Fruit fly (Drosophila melanogaster) whole organism, embryonic: ENCODE data around the gene Cpsf5.
A peak's percentile ranks its signal among the peaks of the same experiment; 100 is the strongest.

ENCODE experiments used
- CG10147 ChIP-seq: fragments of 200-800 bp; sonication (Bioruptor generic); optimal IDR thresholded peaks from 2 replicates; lab custom pipeline; 2019; ENCODE audit warnings: missing biosample characterization, mild to moderate bottlenecking, missing genetic modification characterization, moderate library complexity
- CG10565 ChIP-seq: fragments of 200-800 bp; sonication (Bioruptor generic); optimal IDR thresholded peaks from 3 replicates; lab custom pipeline; 2016; ENCODE audit warnings: missing biosample characterization, mild to moderate bottlenecking, missing genetic modification characterization
- CG11695 ChIP-seq: fragments of 200-800 bp; sonication (Bioruptor generic); IDR thresholded peaks from 3 replicates; pipeline ENCODE4 v1.3.6; 2022; ENCODE audit warnings: missing biosample characterization, missing genetic modification characterization
- CG12071 ChIP-seq: fragments of 200-800 bp; sonication (Bioruptor generic); optimal IDR thresholded peaks from 3 replicates; lab custom pipeline; 2018; ENCODE audit warnings: missing biosample characterization, mild to moderate bottlenecking, missing genetic modification characterization
- CG12104 ChIP-seq: fragments of 200-800 bp; sonication (Bioruptor generic); optimal IDR thresholded peaks from 3 replicates; lab custom pipeline; 2016; ENCODE audit warnings: missing biosample characterization, missing genetic modification characterization
- CG12299 ChIP-seq: fragments of 200-800 bp; sonication (Bioruptor generic); optimal IDR thresholded peaks from 2 replicates; lab custom pipeline; 2018; ENCODE audit warnings: missing biosample characterization, mild to moderate bottlenecking, missing genetic modification characterization
- CG13123 ChIP-seq: fragments of 200-800 bp; sonication (Bioruptor generic); optimal IDR thresholded peaks from 2 replicates; lab custom pipeline; 2016; ENCODE audit warnings: missing biosample characterization, missing genetic modification characterization
- CG13424 ChIP-seq: fragments of 200-800 bp; sonication (Bioruptor generic); optimal IDR thresholded peaks from 2 replicates; lab custom pipeline; 2019; ENCODE audit warnings: missing biosample characterization, mild to moderate bottlenecking, missing genetic modification characterization, moderate library complexity
- CG15011 ChIP-seq: fragments of 200-800 bp; sonication (Bioruptor generic); optimal IDR thresholded peaks from 3 replicates; lab custom pipeline; 2018; ENCODE audit warnings: missing biosample characterization, mild to moderate bottlenecking, missing genetic modification characterization
- CG1602 ChIP-seq: fragments of 200-800 bp; sonication (Bioruptor generic); optimal IDR thresholded peaks from 3 replicates; lab custom pipeline; 2016; ENCODE audit warnings: missing biosample characterization, missing genetic modification characterization
- CG17568 ChIP-seq: fragments of 200-800 bp; sonication (Bioruptor generic); optimal IDR thresholded peaks from 2 replicates; lab custom pipeline; 2018; ENCODE audit warnings: missing biosample characterization, mild to moderate bottlenecking, missing genetic modification characterization, moderate library complexity
- CG17829 ChIP-seq: fragments of 200-800 bp; optimal IDR thresholded peaks from 2 replicates; lab custom pipeline; 2019; ENCODE audit warnings: missing biosample characterization, mild to moderate bottlenecking, missing genetic modification characterization, moderate library complexity
- CG18262 ChIP-seq: fragments of 200-800 bp; optimal IDR thresholded peaks from 3 replicates; lab custom pipeline; 2019; ENCODE audit warnings: missing biosample characterization, mild to moderate bottlenecking, missing genetic modification characterization, moderate library complexity
- CG1832 ChIP-seq: fragments of 200-800 bp; sonication (Bioruptor generic); optimal IDR thresholded peaks from 2 replicates; lab custom pipeline; 2017; ENCODE audit warnings: missing biosample characterization, mild to moderate bottlenecking, missing genetic modification characterization, inconsistent platforms
- CG2202 ChIP-seq: fragments of 200-800 bp; sonication (Bioruptor generic); optimal IDR thresholded peaks from 2 replicates; lab custom pipeline; 2018; ENCODE audit warnings: missing biosample characterization, mild to moderate bottlenecking, missing genetic modification characterization
- CG30431 ChIP-seq: fragments of 200-800 bp; sonication (Bioruptor generic); optimal IDR thresholded peaks from 2 replicates; lab custom pipeline; 2017; ENCODE audit warnings: missing biosample characterization, missing genetic modification characterization
- CG3281 ChIP-seq: fragments of 200-800 bp; sonication (Bioruptor generic); optimal IDR thresholded peaks from 3 replicates; lab custom pipeline; 2017; ENCODE audit warnings: missing biosample characterization, mild to moderate bottlenecking, missing genetic modification characterization
- CG33213 ChIP-seq: fragments of 200-800 bp; sonication (Bioruptor generic); optimal IDR thresholded peaks from 3 replicates; lab custom pipeline; 2016; ENCODE audit warnings: missing biosample characterization, missing genetic modification characterization
- CG4404 ChIP-seq: fragments of 200-800 bp; sonication (Bioruptor generic); IDR thresholded peaks from 2 replicates; pipeline ENCODE4 v1.3.6; 2022; ENCODE audit warnings: missing biosample characterization, missing genetic modification characterization
- CG5180 ChIP-seq: fragments of 200-800 bp; sonication (Bioruptor generic); optimal IDR thresholded peaks from 3 replicates; lab custom pipeline; 2017; ENCODE audit warnings: missing biosample characterization, missing genetic modification characterization, mild to moderate bottlenecking, moderate library complexity, missing genetic modification reagents
- CG6254 ChIP-seq: fragments of 200-800 bp; sonication (Bioruptor generic); optimal IDR thresholded peaks from 3 replicates; lab custom pipeline; 2017; ENCODE audit warnings: mild to moderate bottlenecking, missing biosample characterization, missing genetic modification reagents, missing genetic modification characterization
- CG6272 ChIP-seq: fragments of 200-800 bp; sonication (Bioruptor generic); IDR thresholded peaks from 2 replicates; pipeline ENCODE4 v1.3.6; 2022; ENCODE audit warnings: missing biosample characterization, missing genetic modification characterization
- CG6791 ChIP-seq: fragments of 200-800 bp; sonication (Bioruptor generic); IDR thresholded peaks from 3 replicates; pipeline ENCODE4 v1.3.6; 2022; ENCODE audit warnings: missing biosample characterization, missing genetic modification characterization; ENCODE audit not compliant: partially characterized antibody
- CG8924 ChIP-seq: fragments of 200-800 bp; optimal IDR thresholded peaks from 3 replicates; lab custom pipeline; 2019; ENCODE audit warnings: missing biosample characterization, mild to moderate bottlenecking, missing genetic modification characterization, moderate library complexity
- CG9727 ChIP-seq: fragments of 200-800 bp; sonication (Bioruptor generic); optimal IDR thresholded peaks from 3 replicates; lab custom pipeline; 2017; ENCODE audit warnings: missing biosample characterization, mild to moderate bottlenecking, missing genetic modification characterization
- CG9797 ChIP-seq: fragments of 200-800 bp; sonication (Bioruptor generic); optimal IDR thresholded peaks from 3 replicates; lab custom pipeline; 2018; ENCODE audit warnings: missing biosample characterization, mild to moderate bottlenecking, missing genetic modification characterization
- Drgx ChIP-seq: fragments of 200-800 bp; sonication (Bioruptor generic); IDR thresholded peaks from 2 replicates; pipeline ENCODE4 v1.3.6; 2022; ENCODE audit warnings: missing biosample characterization, missing genetic modification characterization
- HLH3B ChIP-seq: fragments of 200-800 bp; sonication (Bioruptor generic); IDR thresholded peaks from 2 replicates; pipeline ENCODE4 v1.3.6; 2022; ENCODE audit warnings: missing biosample characterization, missing genetic modification characterization
- HLH4C ChIP-seq: fragments of 200-800 bp; sonication (Bioruptor generic); IDR thresholded peaks from 3 replicates; pipeline ENCODE4 v1.3.6; 2022; ENCODE audit warnings: missing biosample characterization, missing genetic modification characterization; ENCODE audit not compliant: partially characterized antibody
- Hand ChIP-seq: fragments of 200-800 bp; sonication (Bioruptor generic); optimal IDR thresholded peaks from 2 replicates; lab custom pipeline; 2017; ENCODE audit warnings: mild to moderate bottlenecking, missing biosample characterization, missing genetic modification reagents, missing genetic modification characterization
- Hr3 ChIP-seq: fragments of 200-800 bp; sonication (Bioruptor generic); optimal IDR thresholded peaks from 3 replicates; lab custom pipeline; 2016; ENCODE audit warnings: missing biosample characterization, missing genetic modification characterization
- Kr ChIP-seq: fragments of 200-800 bp; sonication (Bioruptor generic); optimal IDR thresholded peaks from 2 replicates; lab custom pipeline; 2017; ENCODE audit warnings: missing biosample characterization, mild to moderate bottlenecking, missing genetic modification characterization
- Lpt ChIP-seq: fragments of >200 bp; optimal IDR thresholded peaks from 2 replicates; lab custom pipeline; 2018; ENCODE audit warnings: missing biosample characterization, missing genetic modification characterization
- MESR4 ChIP-seq: fragments of 200-800 bp; sonication (Bioruptor generic); optimal IDR thresholded peaks from 2 replicates; lab custom pipeline; 2018; ENCODE audit warnings: missing biosample characterization, mild to moderate bottlenecking, missing genetic modification characterization, moderate library complexity
- Mrtf ChIP-seq: fragments of 200-800 bp; sonication (Bioruptor generic); IDR thresholded peaks from 3 replicates; pipeline ENCODE4 v1.3.6; 2022; ENCODE audit warnings: missing biosample characterization, missing genetic modification characterization
- NFAT ChIP-seq: fragments of 200-800 bp; sonication (Bioruptor generic); IDR thresholded peaks from 2 replicates; pipeline ENCODE4 v1.3.6; 2022; ENCODE audit warnings: missing biosample characterization, missing genetic modification characterization
- Side ChIP-seq: fragments of 200-800 bp; sonication (Bioruptor generic); optimal IDR thresholded peaks from 2 replicates; lab custom pipeline; 2016; ENCODE audit warnings: missing biosample characterization, missing genetic modification characterization
- Sin3A ChIP-seq: fragments of >200 bp; optimal IDR thresholded peaks from 2 replicates; lab custom pipeline; 2018
- Tbp ChIP-seq: fragments of >200 bp; optimal IDR thresholded peaks from 2 replicates; lab custom pipeline; 2018; ENCODE audit warnings: missing biosample characterization, missing genetic modification characterization
- ara ChIP-seq: fragments of 200-800 bp; sonication (Bioruptor generic); IDR thresholded peaks from 2 replicates; pipeline ENCODE4 v1.3.6; 2022; ENCODE audit warnings: missing biosample characterization, missing genetic modification characterization
- bcd ChIP-seq: fragments of 200-800 bp; sonication (Bioruptor generic); optimal IDR thresholded peaks from 2 replicates; lab custom pipeline; 2017; ENCODE audit warnings: missing biosample characterization, mild to moderate bottlenecking, missing genetic modification characterization
- bigmax ChIP-seq: fragments of 200-800 bp; sonication (Bioruptor generic); optimal IDR thresholded peaks from 2 replicates; lab custom pipeline; 2018; ENCODE audit warnings: missing biosample characterization, mild to moderate bottlenecking, missing genetic modification characterization
- cwo ChIP-seq: fragments of 200-800 bp; sonication (Bioruptor generic); optimal IDR thresholded peaks from 3 replicates; lab custom pipeline; 2017; ENCODE audit warnings: missing biosample characterization, missing genetic modification characterization, mild to moderate bottlenecking, moderate library complexity, missing genetic modification reagents
- en ChIP-seq: fragments of 200-800 bp; sonication (Bioruptor generic); optimal IDR thresholded peaks from 2 replicates; lab custom pipeline; 2016; ENCODE audit warnings: missing biosample characterization, missing genetic modification characterization
- eve ChIP-seq, 2 experiments: fragments of >200 bp; optimal IDR thresholded peaks; 2 replicates each; lab custom pipeline; 2017; ENCODE audit warnings: missing biosample characterization in 2 of 2, missing genetic modification characterization in 2 of 2
- odd ChIP-seq: fragments of 200-800 bp; sonication (Bioruptor generic); optimal IDR thresholded peaks from 2 replicates; lab custom pipeline; 2017; ENCODE audit warnings: missing biosample characterization, mild to moderate bottlenecking, missing genetic modification characterization
- pfk ChIP-seq: fragments of 200-800 bp; sonication (Bioruptor generic); optimal IDR thresholded peaks from 2 replicates; lab custom pipeline; 2018; ENCODE audit warnings: missing biosample characterization, mild to moderate bottlenecking, missing genetic modification characterization, moderate library complexity
- sens ChIP-seq: fragments of 200-800 bp; sonication (Bioruptor generic); peaks from one replicate; lab custom pipeline; 2016; ENCODE audit warnings: missing biosample characterization, missing genetic modification characterization
- slp2 ChIP-seq: fragments of 200-800 bp; sonication (Bioruptor generic); optimal IDR thresholded peaks from 2 replicates; lab custom pipeline; 2016; ENCODE audit warnings: missing biosample characterization, missing genetic modification characterization
- sna ChIP-seq: fragments of 200-800 bp; sonication (Bioruptor generic); IDR thresholded peaks from 2 replicates; pipeline ENCODE4 v1.3.6; 2022; ENCODE audit warnings: missing biosample characterization, missing genetic modification characterization; ENCODE audit not compliant: partially characterized antibody

Gene Cpsf5

dm6 chr3L:9373374-9374004 lies 37.3 kb upstream of the Cpsf5 start (continued):
- peak; percentile 67 for TF ChIP-seq Hand (GFP tag; lab: Kevin White, UChicago)
- TF ChIP-seq CG17829 (tag; lab: Kevin White, UChicago): peak; percentile 67
- TF ChIP-seq MESR4: no peak
- TF ChIP-seq CG13123: no peak
- TF ChIP-seq slp2 (GFP tag; lab: Kevin White, UChicago): no peak
- TF ChIP-seq CG3281 (GFP tag; lab: Kevin White, UChicago): peak; percentile 77
- TF ChIP-seq CG30431 (GFP tag; lab: Kevin White, UChicago): no peak
- no peak for TF ChIP-seq HLH4C (GFP tag; lab: Robert Waterston, UW)
- TF ChIP-seq Kr: no peak
- no peak for TF ChIP-seq CG12104 (GFP tag; lab: Kevin White, UChicago)
- no peak for TF ChIP-seq CG33213 (GFP tag; lab: Kevin White, UChicago)
- peak; percentile 12 for TF ChIP-seq CG12299 (tag; lab: Kevin White, UChicago)
- no peak for TF ChIP-seq CG12071
- TF ChIP-seq CG18262: peak; percentile 65
- TF ChIP-seq NFAT (GFP tag; lab: Robert Waterston, UW): peak; percentile 48
- no peak for TF ChIP-seq CG6791 (GFP tag; lab: Robert Waterston, UW)
- TF ChIP-seq CG9797 (GFP tag; lab: Kevin White, UChicago): no peak
- TF ChIP-seq CG2202 (tag; lab: Kevin White, UChicago): peak; percentile 1
- TF ChIP-seq CG1832 (GFP tag; lab: Kevin White, UChicago): no peak
- no peak for TF ChIP-seq Side (GFP tag; lab: Kevin White, UChicago)
- TF ChIP-seq HLH3B (GFP tag; lab: Robert Waterston, UW): peak; percentile 78
- peak; percentile 67; the same call in 1 of the 2 replicates for TF ChIP-seq sna (GFP tag; lab: Robert Waterston, UW)
- peak; percentile 66; the same call in 1 of the 2 replicates for TF ChIP-seq ara
- TF ChIP-seq CG10565 (GFP tag; lab: Kevin White, UChicago): no peak
- peak; percentile 33; the same call in 1 of the 2 replicates for TF ChIP-seq CG4404 (GFP tag; lab: Robert Waterston, UW)
- TF ChIP-seq Drgx (GFP tag; lab: Robert Waterston, UW): peak; percentile 88
- no peak for TF ChIP-seq en (GFP tag; lab: Kevin White, UChicago)
- TF ChIP-seq Mrtf (GFP tag; lab: Robert Waterston, UW): peak; percentile 18; the same call in 1 of the 3 replicates
- TF ChIP-seq Tbp (GFP tag; lab: Kevin White, UChicago): no peak
- TF ChIP-seq eve (GFP tag; optimal IDR thresholded peaks at IDR 0.05; lab: Kevin White, UChicago): no peak
- TF ChIP-seq Hr3 (GFP tag; lab: Kevin White, UChicago): peak; percentile 37
- peak; percentile 77 for TF ChIP-seq CG13424 (tag; lab: Kevin White, UChicago)
- TF ChIP-seq CG11695: peak; percentile 89
- no peak for TF ChIP-seq CG17568 (GFP tag; lab: Kevin White, UChicago)
- TF ChIP-seq odd: peak; percentile 69
- peak; percentile 71 for TF ChIP-seq CG6254 (GFP tag; lab: Kevin White, UChicago)
- TF ChIP-seq cwo: peak; percentile 76
- TF ChIP-seq CG5180 (GFP tag; lab: Kevin White, UChicago): peak; percentile 52
- peak; percentile 21 for TF ChIP-seq CG15011 (GFP tag; lab: Kevin White, UChicago)
- no peak for TF ChIP-seq Lpt (GFP tag; lab: Kevin White, UChicago)
- peak; percentile 89 for TF ChIP-seq sens (GFP tag; lab: Kevin White, UChicago)
- peak; percentile 77 for TF ChIP-seq CG10147
- TF ChIP-seq CG1602 (GFP tag; lab: Kevin White, UChicago): peak; percentile 28
- TF ChIP-seq CG9727: peak; percentile 66
- peak; percentile 11 for TF ChIP-seq CG8924
- TF ChIP-seq pfk: no peak
- TF ChIP-seq Sin3A: no peak
- peak; percentile 59 for TF ChIP-seq bcd (GFP tag; lab: Kevin White, UChicago)
- TF ChIP-seq bigmax (GFP tag; lab: Kevin White, UChicago): no peak
- no peak for TF ChIP-seq CG6272 (GFP tag; lab: Robert Waterston, UW)
